Fruit fly (Drosophila melanogaster) whole organism, pupa: ENCODE measurements around the gene CG14507.

Experiments
- CG15710 ChIP-seq: fragments of 200-800 bp; sonication (Bioruptor generic); optimal IDR thresholded peaks from 2 replicates; lab custom pipeline; 2018; ENCODE audit warnings: missing biosample characterization, mild to moderate bottlenecking, missing genetic modification characterization, moderate library complexity
- CG17806 ChIP-seq: fragments of 200-800 bp; sonication (Bioruptor generic); optimal IDR thresholded peaks from 2 replicates; lab custom pipeline; 2018; ENCODE audit warnings: missing biosample characterization, mild to moderate bottlenecking, missing genetic modification characterization, moderate library complexity
- CG8301 ChIP-seq: fragments of 200-800 bp; sonication (Bioruptor generic); optimal IDR thresholded peaks from 2 replicates; lab custom pipeline; 2018; ENCODE audit warnings: missing biosample characterization, mild to moderate bottlenecking, missing genetic modification characterization
- CG9948 ChIP-seq: fragments of 200-800 bp; sonication (Bioruptor generic); optimal IDR thresholded peaks from 2 replicates; lab custom pipeline; 2018; ENCODE audit warnings: missing biosample characterization, mild to moderate bottlenecking, missing genetic modification characterization, moderate library complexity
- gl ChIP-seq: fragments of 200-800 bp; sonication (Bioruptor generic); optimal IDR thresholded peaks from 2 replicates; lab custom pipeline; 2018; ENCODE audit warnings: missing biosample characterization, mild to moderate bottlenecking, missing genetic modification characterization

DNA sequence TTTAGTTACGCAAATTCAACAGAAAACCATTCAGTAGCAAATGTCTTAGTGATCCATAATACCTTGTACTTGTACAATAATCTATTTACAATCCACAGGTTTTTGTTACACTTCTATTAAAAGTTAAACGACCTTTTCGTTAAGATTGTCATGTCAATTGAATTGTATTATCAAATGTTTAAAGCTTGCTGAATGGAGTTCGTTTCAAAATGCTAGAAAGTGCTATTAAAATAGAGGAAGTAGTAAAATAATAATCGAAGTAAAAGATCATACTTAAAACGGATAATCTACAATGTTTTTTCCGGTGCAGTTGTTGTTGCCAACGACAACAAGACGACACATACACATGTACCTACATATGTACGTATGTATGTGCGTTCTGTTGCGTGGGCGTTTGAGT, 9.5 kb downstream of the CG14507 start:
- peak; percentile 16 for TF ChIP-seq CG8301 (tag; lab: Kevin White, UChicago)
- no peak for TF ChIP-seq gl
- TF ChIP-seq CG15710 (tag; lab: Kevin White, UChicago) = no peak
- TF ChIP-seq CG9948 (tag; lab: Kevin White, UChicago) = no peak
- TF ChIP-seq CG17806 (tag; lab: Kevin White, UChicago) = no peak
